Worm (Caenorhabditis elegans): ENCODE measurements around the gene F46C5.7.

F46C5.7 gene

ce11 chrII:8817225-8817624 lies 21.9 kb upstream of the F46C5.7 start:
- no peak for TF ChIP-seq snpc-4 (tag; optimal IDR thresholded peaks at IDR 0.05)
- no peak for TF ChIP-seq flh-1 (GFP tag; optimal IDR thresholded peaks at IDR 0.05)
- TF ChIP-seq nhr-76 (tag; optimal IDR thresholded peaks at IDR 0.05) = no peak
- TF ChIP-seq drap-1 (GFP tag; optimal IDR thresholded peaks at IDR 0.05) = no peak
- TF ChIP-seq bed-3 (GFP tag; optimal IDR thresholded peaks at IDR 0.05) = no peak
- TF ChIP-seq unc-120 (tag; optimal IDR thresholded peaks at IDR 0.05; ENCODE audit: poor library complexity, severe bottlenecking) = no peak
- no peak for TF ChIP-seq ztf-11 (tag; optimal IDR thresholded peaks at IDR 0.05)
- TF ChIP-seq unc-39 (tag; optimal IDR thresholded peaks at IDR 0.05) = no peak
- TF ChIP-seq mab-5 (tag; optimal IDR thresholded peaks at IDR 0.05) = no peak
- TF ChIP-seq pha-4 (tag; optimal IDR thresholded peaks at IDR 0.05) = no peak
- no peak for TF ChIP-seq zip-8 (tag; optimal IDR thresholded peaks at IDR 0.05)
- TF ChIP-seq ceh-83 (GFP tag; optimal IDR thresholded peaks at IDR 0.05) = no peak
- TF ChIP-seq elt-3 (tag; optimal IDR thresholded peaks at IDR 0.05) = no peak
- TF ChIP-seq sptf-1 (tag; optimal IDR thresholded peaks at IDR 0.05) = no peak
- no peak for TF ChIP-seq elt-1 (tag; optimal IDR thresholded peaks at IDR 0.05; ENCODE audit: borderline replicate concordance, insufficient read depth)
- no peak for TF ChIP-seq ceh-39 (tag; optimal IDR thresholded peaks at IDR 0.05)
- TF ChIP-seq hlh-1 (tag; optimal IDR thresholded peaks at IDR 0.05) = no peak
- TF ChIP-seq unc-62 (GFP tag; optimal IDR thresholded peaks at IDR 0.05) = no peak

ce11 chrII:8818257-8818656 lies 20.9 kb upstream of the F46C5.7 start:
- TF ChIP-seq unc-39 (tag; optimal IDR thresholded peaks at IDR 0.05) (no peak), elt-3 (tag; optimal IDR thresholded peaks at IDR 0.05) (no peak), mep-1 (tag; optimal IDR thresholded peaks at IDR 0.05) (no peak), M03D4.4 (tag; optimal IDR thresholded peaks at IDR 0.05) (no peak), hlh-1 (tag; optimal IDR thresholded peaks at IDR 0.05) (no peak), mab-5 (tag; optimal IDR thresholded peaks at IDR 0.05) (no peak), ham-2 (GFP tag; optimal IDR thresholded peaks at IDR 0.05) (no peak)

DNA sequence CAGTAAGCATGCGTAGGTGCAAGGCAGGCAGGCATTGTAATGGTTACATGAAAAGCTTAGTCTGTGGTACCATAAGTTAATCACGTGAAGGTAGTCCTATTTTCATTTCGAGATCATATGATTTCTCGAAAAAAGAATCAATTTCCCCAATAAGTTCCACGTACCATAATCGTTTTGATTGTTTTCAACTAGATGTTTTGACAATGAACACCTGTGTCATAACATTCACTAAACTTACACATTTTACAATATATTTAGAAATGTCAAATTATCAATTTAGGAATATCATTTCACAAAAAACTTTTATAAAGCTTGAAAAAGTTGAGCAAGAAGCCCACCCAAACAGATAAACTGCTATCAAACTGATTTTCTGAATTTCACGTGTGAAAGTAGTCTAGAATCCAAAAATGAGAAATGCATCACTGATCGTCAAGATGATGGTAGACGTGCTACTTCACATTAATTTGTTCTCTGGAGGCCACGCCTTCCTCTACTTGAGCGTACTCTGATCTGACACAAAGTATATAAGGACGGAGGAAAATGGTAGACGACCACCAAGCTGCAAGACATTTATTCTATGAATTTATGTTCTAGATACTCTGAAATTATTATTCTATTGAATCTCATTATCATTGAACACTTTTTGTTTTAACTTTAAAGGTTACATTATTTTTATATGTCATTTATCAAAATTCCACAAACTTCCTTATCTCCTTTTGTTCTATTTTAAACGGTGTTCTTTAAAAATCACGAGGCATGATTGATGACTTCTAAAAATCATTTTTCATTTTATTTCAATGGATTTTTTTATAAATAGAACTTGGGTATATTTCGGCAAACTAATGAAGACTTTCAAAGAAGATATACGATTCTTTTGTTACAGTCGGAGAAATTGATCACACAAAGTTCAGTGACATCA lies 19.9 kb upstream of the F46C5.7 start, which contains the start of gene F46C5.10:
Gene F46C5.10 (minus strand): TSS at position 51 of the 919 bp plus-strand sequence.
- no peak for TF ChIP-seq nhr-12 (tag; optimal IDR thresholded peaks at IDR 0.05)
- TF ChIP-seq unc-62 (GFP tag; optimal IDR thresholded peaks at IDR 0.05) = no peak
- TF ChIP-seq ceh-83 (GFP tag; optimal IDR thresholded peaks at IDR 0.05) = no peak
- no peak for TF ChIP-seq nhr-76 (tag; optimal IDR thresholded peaks at IDR 0.05)
- TF ChIP-seq snpc-4 (tag; optimal IDR thresholded peaks at IDR 0.05) = no peak
- TF ChIP-seq blmp-1 (tag; optimal IDR thresholded peaks at IDR 0.05) = no peak

DNA sequence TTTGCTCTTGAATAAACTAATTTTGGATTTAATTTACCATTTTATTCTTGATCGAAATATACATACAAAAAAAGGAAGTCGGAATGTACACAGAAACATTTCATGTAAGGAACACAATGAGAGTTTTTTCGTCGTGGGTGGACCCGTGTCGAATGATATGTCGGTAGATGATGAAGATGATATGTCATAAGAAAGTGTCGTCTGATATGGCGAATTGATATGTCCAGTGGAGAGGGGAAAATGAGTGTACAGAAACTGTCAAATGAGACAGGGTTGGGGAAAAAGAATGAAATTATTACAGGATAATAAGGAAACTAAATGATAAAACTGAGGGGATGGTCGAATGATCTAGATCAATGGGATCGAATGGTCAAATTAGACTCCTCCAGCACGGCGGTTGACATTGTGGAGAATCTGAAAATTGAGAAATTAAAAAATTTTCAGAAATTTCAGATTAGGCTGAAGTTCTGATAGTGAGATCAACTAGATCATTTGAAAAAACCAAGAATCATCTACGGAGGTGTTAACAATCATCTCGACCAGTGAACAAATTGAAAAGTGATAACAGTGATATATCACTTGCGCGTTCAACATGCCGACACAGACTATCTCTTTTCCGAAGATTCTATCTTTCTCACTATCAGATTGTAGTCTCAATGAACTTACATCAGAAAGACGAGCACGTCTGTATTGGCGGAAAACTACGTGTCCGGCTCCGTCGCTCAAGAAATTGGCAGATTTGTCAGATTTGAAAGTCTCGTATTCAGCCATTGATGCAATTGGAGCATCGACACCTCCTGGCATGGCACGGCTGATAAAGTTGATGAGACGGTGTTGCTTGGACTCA lies 18.8 kb upstream of the F46C5.7 start:
- TF ChIP-seq nhr-76 (tag; optimal IDR thresholded peaks at IDR 0.05) (no peak), flh-1 (GFP tag; optimal IDR thresholded peaks at IDR 0.05) (no peak), pha-4 (tag; optimal IDR thresholded peaks at IDR 0.05) (no peak), ham-2 (GFP tag; optimal IDR thresholded peaks at IDR 0.05) (no peak), M03D4.4 (tag; optimal IDR thresholded peaks at IDR 0.05) (no peak), snpc-4 (tag; optimal IDR thresholded peaks at IDR 0.05) (no peak), ceh-83 (GFP tag; optimal IDR thresholded peaks at IDR 0.05) (no peak), sptf-1 (tag; optimal IDR thresholded peaks at IDR 0.05) (no peak), mab-5 (tag; optimal IDR thresholded peaks at IDR 0.05) (no peak)

ce11 chrII:8821140-8821595 lies 18.0 kb upstream of the F46C5.7 start, which contains the start of gene F46C5.1:
Gene F46C5.1, minus strand, starts transcription at chrII:8821190.
- no peak for TF ChIP-seq mls-2 (tag; optimal IDR thresholded peaks at IDR 0.05)

DNA sequence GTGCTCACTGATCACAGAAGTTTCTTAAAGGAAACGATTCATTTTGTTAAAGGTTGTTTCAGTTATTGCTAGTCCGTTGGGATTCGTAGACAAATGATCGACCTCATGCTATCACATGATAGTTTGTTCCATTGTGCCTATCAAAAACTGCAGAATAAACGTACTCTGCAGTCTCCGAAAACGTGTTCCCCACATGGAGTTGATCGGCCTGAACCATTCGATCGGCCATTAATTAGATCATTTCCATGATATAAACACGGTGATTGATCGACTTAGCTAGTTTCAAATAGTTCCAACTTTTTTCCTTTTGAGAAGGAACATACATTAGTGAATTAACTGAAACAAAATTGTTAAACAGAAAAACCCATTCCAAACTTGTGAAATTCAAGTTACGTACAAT lies 16.4 kb upstream of the F46C5.7 start:
- TF ChIP-seq mab-5 (tag; optimal IDR thresholded peaks at IDR 0.05) (no peak), unc-120 (tag; optimal IDR thresholded peaks at IDR 0.05; ENCODE audit: poor library complexity, severe bottlenecking) (no peak), hlh-1 (tag; optimal IDR thresholded peaks at IDR 0.05) (no peak), ztf-11 (tag; optimal IDR thresholded peaks at IDR 0.05) (no peak), blmp-1 (tag; optimal IDR thresholded peaks at IDR 0.05) (no peak)
